Fruit fly (Drosophila melanogaster): ENCODE results near the gene CG4022.

Gene CG4022

DNA sequence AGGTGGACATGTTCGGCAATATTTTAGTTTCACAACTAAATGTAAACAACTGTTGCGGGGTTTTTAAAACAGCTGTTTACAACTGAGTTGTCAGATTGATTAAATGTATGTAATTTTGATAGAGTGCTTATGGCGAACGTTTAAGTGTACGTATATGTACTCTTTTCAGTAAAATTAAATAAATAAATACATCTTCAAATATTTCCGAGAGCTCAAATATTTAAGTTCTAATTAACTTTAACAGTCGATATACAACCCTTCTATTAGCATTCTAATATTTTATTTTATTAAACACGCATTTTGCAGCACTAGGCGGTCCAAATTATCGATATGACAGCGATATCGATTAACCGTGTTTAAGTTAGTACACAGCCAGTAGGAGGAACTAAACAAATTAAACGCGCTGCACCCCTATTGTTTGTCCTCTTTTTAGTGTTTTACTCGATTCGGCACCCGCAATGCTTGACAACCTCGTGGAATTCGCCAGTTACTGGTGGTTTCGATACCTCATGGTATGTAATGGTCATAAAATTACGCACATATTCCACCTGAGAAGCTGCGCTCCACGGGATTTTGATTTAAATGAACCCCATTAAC is 41.0 kb upstream of the CG4022 start, which contains the start of the genes CG3448 and ghi (continued):
- TF ChIP-seq YL-1 (GFP tag; optimal IDR thresholded peaks at IDR 0.05) = peak; percentile 63
- TF ChIP-seq Tbp (GFP tag; optimal IDR thresholded peaks at IDR 0.05) = no peak
- TF ChIP-seq CG12744 (GFP tag; optimal IDR thresholded peaks at IDR 0.05) = peak; percentile 23
- TF ChIP-seq peb (GFP tag; IDR thresholded peaks at IDR 0.05) = 0 out of 2 replicates have a peak, but pooled peaks have one; percentile 40
- TF ChIP-seq CG1602 (GFP tag; optimal IDR thresholded peaks at IDR 0.05) = no peak
- TF ChIP-seq trem (tag; optimal IDR thresholded peaks at IDR 0.05) = peak; percentile 84
- no peak for TF ChIP-seq Trl (optimal IDR thresholded peaks at IDR 0.05)
- peak; percentile 69 for TF ChIP-seq Trl (GFP tag; optimal IDR thresholded peaks at IDR 0.05)
- peak; percentile 54 for TF ChIP-seq PHDP (tag; optimal IDR thresholded peaks at IDR 0.05)
- TF ChIP-seq dysf (GFP tag; IDR thresholded peaks at IDR 0.05) = peak; percentile 65; the same call in 2 of the 3 replicates
- TF ChIP-seq zfh2 (GFP tag; optimal IDR thresholded peaks at IDR 0.05) = peak; percentile 67
- TF ChIP-seq prd (optimal IDR thresholded peaks at IDR 0.05) = no peak
- TF ChIP-seq prd (GFP tag; IDR thresholded peaks at IDR 0.05) = peak; percentile 58; the same call in 2 of the 3 replicates
- TF ChIP-seq Ptx1 (GFP tag; IDR thresholded peaks at IDR 0.05) = peak; percentile 58
- TF ChIP-seq CHES-1-like (GFP tag; optimal IDR thresholded peaks at IDR 0.05) = peak; percentile 28
- no peak for TF ChIP-seq pb (GFP tag; optimal IDR thresholded peaks at IDR 0.05)
- peak; percentile 11 for TF ChIP-seq dmrt11E (tag; optimal IDR thresholded peaks at IDR 0.05)
- no peak for TF ChIP-seq da (GFP tag; optimal IDR thresholded peaks at IDR 0.05)
- no peak for TF ChIP-seq CG17568 (GFP tag; optimal IDR thresholded peaks at IDR 0.05)
- peak; percentile 75; the same call in 2 of the 3 replicates for TF ChIP-seq CG6791 (GFP tag; IDR thresholded peaks at IDR 0.05; ENCODE audit: partially characterized antibody)
- TF ChIP-seq MESR4 (GFP tag; optimal IDR thresholded peaks at IDR 0.05) = peak; percentile 75
- TF ChIP-seq ham (GFP tag; IDR thresholded peaks at IDR 0.05) = no peak
- TF ChIP-seq Vsx1 (GFP tag; optimal IDR thresholded peaks at IDR 0.05) = peak; percentile 87
- peak; percentile 18 for TF ChIP-seq CG13775 (GFP tag; optimal IDR thresholded peaks at IDR 0.05)
- peak; percentile 31; the same call in 1 of the 4 replicates for TF ChIP-seq Gug (GFP tag; IDR thresholded peaks at IDR 0.05)
- peak; percentile 75 for TF ChIP-seq kni (GFP tag; optimal IDR thresholded peaks at IDR 0.05)
- TF ChIP-seq CG18262 (tag; optimal IDR thresholded peaks at IDR 0.05) = peak; percentile 66
- peak; percentile 24 for TF ChIP-seq gsb-n (tag; optimal IDR thresholded peaks at IDR 0.05)
- peak; percentile 50 for TF ChIP-seq CG4617 (GFP tag; optimal IDR thresholded peaks at IDR 0.05; ENCODE audit: borderline replicate concordance)
- TF ChIP-seq tap (tag; optimal IDR thresholded peaks at IDR 0.05) = peak; percentile 45
- peak; percentile 33 for TF ChIP-seq caup (GFP tag; optimal IDR thresholded peaks at IDR 0.05; ENCODE audit: severe bottlenecking)
- TF ChIP-seq Lpt (GFP tag; optimal IDR thresholded peaks at IDR 0.05) = no peak
- peak; percentile 87 for TF ChIP-seq abd-A (tag; optimal IDR thresholded peaks at IDR 0.05)
- peak; percentile 15; the same call in 1 of the 2 replicates for TF ChIP-seq E2f1 (GFP tag; IDR thresholded peaks at IDR 0.05)
- TF ChIP-seq run (tag; optimal IDR thresholded peaks at IDR 0.05) = no peak
- no peak for TF ChIP-seq HLHmδ (GFP tag; optimal IDR thresholded peaks at IDR 0.05)
- TF ChIP-seq Kr (GFP tag; optimal IDR thresholded peaks at IDR 0.05) = peak; percentile 91
- TF ChIP-seq hb (GFP tag; IDR thresholded peaks at IDR 0.05; ENCODE audit: partially characterized antibody) = peak; percentile 43; the same call in 1 of the 3 replicates
- no peak for TF ChIP-seq emc (GFP tag; optimal IDR thresholded peaks at IDR 0.05)
- TF ChIP-seq wdn (GFP tag; IDR thresholded peaks at IDR 0.05) = no peak
- TF ChIP-seq NFAT (GFP tag; IDR thresholded peaks at IDR 0.05) = peak; percentile 59; the same call in 1 of the 2 replicates
- TF ChIP-seq stwl (tag; optimal IDR thresholded peaks at IDR 0.05) = peak; percentile 93
- TF ChIP-seq vnd (GFP tag; IDR thresholded peaks at IDR 0.05; ENCODE audit: partially characterized antibody) = peak; percentile 54
- TF ChIP-seq zen (tag; optimal IDR thresholded peaks at IDR 0.05) = peak; percentile 73
- no peak for TF ChIP-seq zf30C (GFP tag; optimal IDR thresholded peaks at IDR 0.05)
- TF ChIP-seq crp (GFP tag; optimal IDR thresholded peaks at IDR 0.05) = peak; percentile 13 to 84
- TF ChIP-seq vvl (GFP tag; IDR thresholded peaks at IDR 0.05) = peak; percentile 55
- peak; percentile 55; the same call in 1 of the 3 replicates for TF ChIP-seq H15 (GFP tag; IDR thresholded peaks at IDR 0.05)
- TF ChIP-seq Aef1 (GFP tag; IDR thresholded peaks at IDR 0.05) = peak; percentile 58
- TF ChIP-seq fru (optimal IDR thresholded peaks at IDR 0.05) = no peak

All from whole organism, embryonic.